Fruit fly (Drosophila melanogaster): ENCODE results near the gene Ggt-1.

The Ggt-1 gene

dm6 chrX:18479307-18480134 lies 32.8 kb downstream of the Ggt-1 start, which contains the start of gene CG32547 (continued):
- no peak for TF ChIP-seq Max (GFP tag; optimal IDR thresholded peaks at IDR 0.05)
- TF ChIP-seq CG15514 (GFP tag; optimal IDR thresholded peaks at IDR 0.05) = peak; percentile 30
- TF ChIP-seq Camta (GFP tag; optimal IDR thresholded peaks at IDR 0.05) = no peak
- TF ChIP-seq CG10366 (GFP tag; IDR thresholded peaks at IDR 0.05) = no peak
- peak; percentile 4 for TF ChIP-seq lbe (GFP tag; optimal IDR thresholded peaks at IDR 0.05)
- no peak for TF ChIP-seq CG7963 (GFP tag; IDR thresholded peaks at IDR 0.05; ENCODE audit: partially characterized antibody)
- no peak for TF ChIP-seq odd (GFP tag; optimal IDR thresholded peaks at IDR 0.05)
- TF ChIP-seq Hsf (GFP tag; optimal IDR thresholded peaks at IDR 0.05) = no peak
- TF ChIP-seq Oaz (GFP tag; IDR thresholded peaks at IDR 0.05) = no peak
- TF ChIP-seq CG11456 (GFP tag; IDR thresholded peaks at IDR 0.05) = no peak
- peak; percentile 8 for TF ChIP-seq Nf-YC (tag; optimal IDR thresholded peaks at IDR 0.05)
- no peak for TF ChIP-seq CG7271 (tag; optimal IDR thresholded peaks at IDR 0.05)
- TF ChIP-seq chm (GFP tag; IDR thresholded peaks at IDR 0.05) = no peak
- no peak for TF ChIP-seq Lim3 (GFP tag; IDR thresholded peaks at IDR 0.05)
- no peak for TF ChIP-seq Ssrp (tag; optimal IDR thresholded peaks at IDR 0.05)
- no peak for TF ChIP-seq ranshi (GFP tag; IDR thresholded peaks at IDR 0.05)
- TF ChIP-seq D19A (tag; optimal IDR thresholded peaks at IDR 0.05) = no peak
- peak; percentile 17; the same call in 1 of the 2 replicates for TF ChIP-seq Rfx (GFP tag; IDR thresholded peaks at IDR 0.05)
- TF ChIP-seq p53 (GFP tag; optimal IDR thresholded peaks at IDR 0.05) = no peak
- no peak for TF ChIP-seq CG33213 (GFP tag; optimal IDR thresholded peaks at IDR 0.05)
- no peak for TF ChIP-seq kni (GFP tag; optimal IDR thresholded peaks at IDR 0.05)
- TF ChIP-seq Dbx (GFP tag; IDR thresholded peaks at IDR 0.05) = 0 out of 3 replicates have a peak, but pooled peaks have one; percentile 7
- no peak for TF ChIP-seq CG1602 (GFP tag; optimal IDR thresholded peaks at IDR 0.05)
- TF ChIP-seq nmo (GFP tag; optimal IDR thresholded peaks at IDR 0.05) = peak; percentile 6
- no peak for TF ChIP-seq dmrt11E (tag; optimal IDR thresholded peaks at IDR 0.05)
- TF ChIP-seq slp2 (GFP tag; optimal IDR thresholded peaks at IDR 0.05) = no peak
- no peak for TF ChIP-seq CG17802 (tag; optimal IDR thresholded peaks at IDR 0.05)
- TF ChIP-seq CG13624 (GFP tag; optimal IDR thresholded peaks at IDR 0.05) = no peak
- TF ChIP-seq zen (tag; optimal IDR thresholded peaks at IDR 0.05) = no peak
- no peak for TF ChIP-seq CG11695 (GFP tag; IDR thresholded peaks at IDR 0.05)
- TF ChIP-seq CG6175 (GFP tag; IDR thresholded peaks at IDR 0.05) = no peak
- TF ChIP-seq CG6791 (GFP tag; IDR thresholded peaks at IDR 0.05; ENCODE audit: partially characterized antibody) = no peak
- no peak for TF ChIP-seq schlank (tag; optimal IDR thresholded peaks at IDR 0.05)
- peak; percentile 66 for TF ChIP-seq Deaf1 (tag; optimal IDR thresholded peaks at IDR 0.05)
- TF ChIP-seq CG3065 (GFP tag; optimal IDR thresholded peaks at IDR 0.05) = no peak
- no peak for TF ChIP-seq ham (GFP tag; IDR thresholded peaks at IDR 0.05)
- no peak for TF ChIP-seq bcd (GFP tag; optimal IDR thresholded peaks at IDR 0.05)
- no peak for TF ChIP-seq abd-A (tag; optimal IDR thresholded peaks at IDR 0.05)
- no peak for TF ChIP-seq Ets65A (GFP tag)
- no peak for TF ChIP-seq Aef1 (GFP tag; IDR thresholded peaks at IDR 0.05)
- TF ChIP-seq h (optimal IDR thresholded peaks at IDR 0.05) = no peak
- no peak for TF ChIP-seq inv (GFP tag; IDR thresholded peaks at IDR 0.05; ENCODE audit: partially characterized antibody)
- TF ChIP-seq CG17612 (GFP tag; IDR thresholded peaks at IDR 0.05) = no peak
- TF ChIP-seq CG4360 (GFP tag; IDR thresholded peaks at IDR 0.05) = no peak
- TF ChIP-seq ems (GFP tag; optimal IDR thresholded peaks at IDR 0.05) = no peak
- TF ChIP-seq CG12744 (GFP tag; optimal IDR thresholded peaks at IDR 0.05) = no peak
- TF ChIP-seq CG14710 (tag; optimal IDR thresholded peaks at IDR 0.05) = no peak
- no peak for TF ChIP-seq CG11085 (GFP tag; IDR thresholded peaks at IDR 0.05)
- TF ChIP-seq vnd (GFP tag; IDR thresholded peaks at IDR 0.05; ENCODE audit: partially characterized antibody) = no peak
- 0 out of 2 replicates have a peak, but pooled peaks have one; percentile 9 for TF ChIP-seq Ptx1 (GFP tag; IDR thresholded peaks at IDR 0.05)
- TF ChIP-seq CG14050 (GFP tag; IDR thresholded peaks at IDR 0.05) = no peak

Measured in whole organism, embryonic.